Worm (Caenorhabditis elegans): ENCODE data around the gene C06G3.8.

DNA sequence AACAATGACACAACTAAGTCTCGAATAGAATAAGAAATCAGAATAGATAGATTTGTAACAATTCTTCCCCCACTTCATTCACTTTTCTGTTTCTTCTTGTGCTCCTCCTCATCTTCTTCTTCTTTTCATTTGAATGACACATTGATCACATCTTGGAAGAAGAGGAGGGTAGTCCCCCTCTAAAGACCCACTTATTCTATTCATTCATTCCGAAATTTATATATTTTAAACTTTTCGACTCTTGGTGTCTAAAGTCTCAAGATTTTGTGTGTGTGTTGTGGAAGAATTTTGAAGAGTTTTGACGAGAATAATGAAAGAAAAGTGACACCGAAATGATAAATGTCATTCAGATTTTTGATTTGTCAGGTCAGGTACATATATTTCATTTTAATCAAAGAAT, 41.3 kb downstream of the C06G3.8 start:
- TF ChIP-seq aly-2 (tag; optimal IDR thresholded peaks at IDR 0.05), result no peak
- no peak for TF ChIP-seq unc-62 (GFP tag; optimal IDR thresholded peaks at IDR 0.05)
- TF ChIP-seq F16B12.6 (tag; optimal IDR thresholded peaks at IDR 0.05), result no peak
- TF ChIP-seq lin-39 (tag; optimal IDR thresholded peaks at IDR 0.05), result no peak
- no peak for TF ChIP-seq ztf-4 (tag; optimal IDR thresholded peaks at IDR 0.05)
- no peak for TF ChIP-seq nhr-11 (tag; optimal IDR thresholded peaks at IDR 0.05)
- no peak for TF ChIP-seq ama-1 (optimal IDR thresholded peaks at IDR 0.05)
- no peak for TF ChIP-seq nhr-237 (tag; optimal IDR thresholded peaks at IDR 0.05)
- TF ChIP-seq dpl-1 (GFP tag; optimal IDR thresholded peaks at IDR 0.05), result no peak
- no peak for TF ChIP-seq alr-1 (tag; optimal IDR thresholded peaks at IDR 0.05; ENCODE audit: borderline replicate concordance)
- no peak for TF ChIP-seq tbx-2 (tag; optimal IDR thresholded peaks at IDR 0.05)
- no peak for TF ChIP-seq fkh-10 (GFP tag; optimal IDR thresholded peaks at IDR 0.05)
